Worm (Caenorhabditis elegans): ENCODE data around the gene C04G2.5.

DNA sequence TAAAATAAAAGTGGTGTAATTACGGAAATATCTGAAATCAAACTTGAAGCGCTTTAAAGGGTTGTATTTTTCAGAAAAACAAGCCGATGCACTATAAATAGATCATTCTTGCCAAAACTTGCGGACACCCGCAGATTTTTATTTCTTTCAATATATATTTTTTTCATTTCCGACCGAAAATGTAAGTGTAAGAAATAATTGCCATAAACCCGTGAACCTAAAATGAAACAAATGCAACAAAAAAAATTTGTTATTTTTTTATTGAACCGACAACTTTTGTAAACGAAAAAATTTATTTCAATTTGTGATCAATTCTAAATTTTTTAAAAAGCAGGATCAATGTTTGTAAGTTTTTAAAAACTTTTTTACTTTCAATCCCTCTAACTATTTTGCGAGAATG is 14.3 kb downstream of the C04G2.5 start, which contains the start of gene W01B6.6:
- TF ChIP-seq unc-39 (tag; optimal IDR thresholded peaks at IDR 0.05) (no peak), daf-12 (tag; optimal IDR thresholded peaks at IDR 0.05) (no peak), aly-2 (tag; optimal IDR thresholded peaks at IDR 0.05) (no peak), nhr-10 (tag; optimal IDR thresholded peaks at IDR 0.05) (no peak), nhr-76 (tag; optimal IDR thresholded peaks at IDR 0.05) (no peak), zip-2 (tag; optimal IDR thresholded peaks at IDR 0.05) (no peak), mdt-29 (GFP tag; IDR thresholded peaks at IDR 0.05) (no peak), ama-1 (optimal IDR thresholded peaks at IDR 0.05) (no peak)

Data from whole organism, L4 larva.